Fruit fly (Drosophila melanogaster) whole organism, embryonic: Measurements from ENCODE around the gene RhoGAP93B.
A peak's percentile ranks its signal among the peaks of the same experiment; 100 is the strongest.

Source experiments
- Abd-B ChIP-seq: fragments of 200-800 bp; sonication (Bioruptor generic); optimal IDR thresholded peaks from 2 replicates; lab custom pipeline; 2018; ENCODE audit warnings: missing biosample characterization, mild to moderate bottlenecking, missing genetic modification characterization, moderate library complexity
- CG10321 ChIP-seq: fragments of 200-800 bp; sonication (Bioruptor generic); IDR thresholded peaks from 2 replicates; pipeline ENCODE4 v1.3.6; 2022; ENCODE audit warnings: missing biosample characterization, missing genetic modification characterization
- CG10462 ChIP-seq: fragments of 200-800 bp; sonication (Bioruptor generic); optimal IDR thresholded peaks from 2 replicates; lab custom pipeline; 2016; ENCODE audit warnings: missing biosample characterization, missing genetic modification characterization
- CG11723 ChIP-seq: fragments of 200-800 bp; sonication (Bioruptor generic); optimal IDR thresholded peaks from 2 replicates; lab custom pipeline; 2017; ENCODE audit warnings: missing biosample characterization, mild to moderate bottlenecking, missing genetic modification characterization
- CG12219 ChIP-seq: fragments of 200-800 bp; sonication (Bioruptor generic); optimal IDR thresholded peaks from 3 replicates; lab custom pipeline; 2018; ENCODE audit warnings: missing biosample characterization, mild to moderate bottlenecking, missing genetic modification characterization
- CG12236 ChIP-seq: fragments of 200-800 bp; sonication (Bioruptor generic); optimal IDR thresholded peaks from 2 replicates; lab custom pipeline; 2016; ENCODE audit warnings: missing biosample characterization, missing genetic modification characterization
- CG13624 ChIP-seq: fragments of 200-800 bp; sonication (Bioruptor generic); optimal IDR thresholded peaks from 2 replicates; lab custom pipeline; 2016; ENCODE audit warnings: missing biosample characterization, missing genetic modification characterization
- CG14710 ChIP-seq: fragments of 200-800 bp; sonication (Bioruptor generic); optimal IDR thresholded peaks from 3 replicates; lab custom pipeline; 2019; ENCODE audit warnings: missing biosample characterization, mild to moderate bottlenecking, missing genetic modification characterization, moderate library complexity
- CG1602 ChIP-seq: fragments of 200-800 bp; sonication (Bioruptor generic); optimal IDR thresholded peaks from 3 replicates; lab custom pipeline; 2016; ENCODE audit warnings: missing biosample characterization, missing genetic modification characterization
- CG1603 ChIP-seq: fragments of 200-800 bp; sonication (Bioruptor generic); optimal IDR thresholded peaks from 2 replicates; lab custom pipeline; 2019; ENCODE audit warnings: missing biosample characterization, mild to moderate bottlenecking, missing genetic modification characterization, moderate library complexity
- CG16815 ChIP-seq: fragments of 200-800 bp; sonication (Bioruptor generic); optimal IDR thresholded peaks from 3 replicates; lab custom pipeline; 2017; ENCODE audit warnings: missing biosample characterization, mild to moderate bottlenecking, missing genetic modification characterization
- CG17361 ChIP-seq: fragments of 200-800 bp; sonication (Bioruptor generic); IDR thresholded peaks from 3 replicates; pipeline ENCODE4 v1.3.6; 2022; ENCODE audit warnings: missing biosample characterization, missing genetic modification characterization
- CG17568 ChIP-seq: fragments of 200-800 bp; sonication (Bioruptor generic); optimal IDR thresholded peaks from 2 replicates; lab custom pipeline; 2018; ENCODE audit warnings: missing biosample characterization, mild to moderate bottlenecking, missing genetic modification characterization, moderate library complexity
- CG18476 ChIP-seq: fragments of 200-800 bp; sonication (Bioruptor generic); optimal IDR thresholded peaks from 2 replicates; lab custom pipeline; 2016; ENCODE audit warnings: missing biosample characterization, mild to moderate bottlenecking, missing genetic modification characterization
- CG18619 ChIP-seq: fragments of 200-800 bp; sonication (Bioruptor generic); optimal IDR thresholded peaks from 3 replicates; lab custom pipeline; 2017; ENCODE audit warnings: missing biosample characterization, mild to moderate bottlenecking, missing genetic modification characterization
- CG30020 ChIP-seq: fragments of 200-800 bp; optimal IDR thresholded peaks from 2 replicates; lab custom pipeline; 2019; ENCODE audit warnings: missing biosample characterization, mild to moderate bottlenecking, missing genetic modification characterization, moderate library complexity
- CG4854 ChIP-seq: fragments of 200-800 bp; sonication (Bioruptor generic); optimal IDR thresholded peaks from 2 replicates; lab custom pipeline; 2016; ENCODE audit warnings: missing biosample characterization, missing genetic modification characterization, inconsistent platforms
- CG5180 ChIP-seq: fragments of 200-800 bp; sonication (Bioruptor generic); optimal IDR thresholded peaks from 3 replicates; lab custom pipeline; 2017; ENCODE audit warnings: missing biosample characterization, missing genetic modification characterization, mild to moderate bottlenecking, moderate library complexity, missing genetic modification reagents
- CG9437 ChIP-seq: fragments of 200-800 bp; sonication (Bioruptor generic); optimal IDR thresholded peaks from 2 replicates; lab custom pipeline; 2018; ENCODE audit warnings: missing biosample characterization, mild to moderate bottlenecking, missing genetic modification characterization
- Dad ChIP-seq: fragments of 200-800 bp; sonication (Bioruptor generic); optimal IDR thresholded peaks from 3 replicates; lab custom pipeline; 2016; ENCODE audit warnings: missing biosample characterization, missing genetic modification characterization
- Doc3 ChIP-seq: fragments of 200-800 bp; sonication (Bioruptor generic); IDR thresholded peaks from 3 replicates; pipeline ENCODE4 v1.3.6; 2022; ENCODE audit warnings: missing biosample characterization, missing genetic modification characterization; ENCODE audit not compliant: partially characterized antibody
- Dp ChIP-seq: fragments of 200-800 bp; sonication (Bioruptor generic); optimal IDR thresholded peaks from 2 replicates; lab custom pipeline; 2018; ENCODE audit warnings: missing biosample characterization, mild to moderate bottlenecking, missing genetic modification characterization, moderate library complexity
- HLH54F ChIP-seq: fragments of 200-800 bp; sonication (Bioruptor generic); optimal IDR thresholded peaks from 3 replicates; lab custom pipeline; 2016; ENCODE audit warnings: missing biosample characterization, missing genetic modification characterization
- Lhr ChIP-seq: fragments of 200-800 bp; sonication (Bioruptor generic); optimal IDR thresholded peaks from 3 replicates; lab custom pipeline; 2017; ENCODE audit warnings: mild to moderate bottlenecking, missing biosample characterization, missing genetic modification reagents, missing genetic modification characterization
- Max ChIP-seq: fragments of 200-800 bp; sonication (Bioruptor generic); optimal IDR thresholded peaks from 2 replicates; lab custom pipeline; 2016; ENCODE audit warnings: missing biosample characterization, mild to moderate bottlenecking, missing genetic modification characterization
- Meics ChIP-seq: fragments of 200-800 bp; sonication (Bioruptor generic); optimal IDR thresholded peaks from 2 replicates; lab custom pipeline; 2017; ENCODE audit warnings: missing biosample characterization, mild to moderate bottlenecking, missing genetic modification characterization
- NC2α ChIP-seq: fragments of 200-800 bp; sonication (Bioruptor generic); optimal IDR thresholded peaks from 2 replicates; lab custom pipeline; 2016; ENCODE audit warnings: missing biosample characterization, missing genetic modification characterization
- Oaz ChIP-seq: fragments of 200-800 bp; sonication (Bioruptor generic); IDR thresholded peaks from 2 replicates; pipeline ENCODE4 v1.3.6; 2022; ENCODE audit warnings: missing biosample characterization, missing genetic modification characterization
- az2 ChIP-seq: fragments of 200-800 bp; sonication (Bioruptor generic); optimal IDR thresholded peaks from 3 replicates; lab custom pipeline; 2016; ENCODE audit warnings: missing biosample characterization, missing genetic modification characterization
- btn ChIP-seq: fragments of 200-800 bp; sonication (Bioruptor generic); optimal IDR thresholded peaks from 2 replicates; lab custom pipeline; 2016; ENCODE audit warnings: missing biosample characterization, missing genetic modification characterization
- crc ChIP-seq: fragments of 200-800 bp; sonication (Bioruptor generic); optimal IDR thresholded peaks from 2 replicates; lab custom pipeline; 2016; ENCODE audit warnings: missing biosample characterization, missing genetic modification characterization
- dysf ChIP-seq: fragments of 200-800 bp; sonication (Bioruptor generic); IDR thresholded peaks from 3 replicates; pipeline ENCODE4 v1.3.6; 2022; ENCODE audit warnings: missing biosample characterization, missing genetic modification characterization
- emc ChIP-seq: fragments of 200-800 bp; sonication (Bioruptor generic); optimal IDR thresholded peaks from 2 replicates; lab custom pipeline; 2016; ENCODE audit warnings: missing biosample characterization, missing genetic modification characterization
- eve ChIP-seq, 2 experiments: fragments of >200 bp; optimal IDR thresholded peaks; 2 replicates each; lab custom pipeline; 2017; ENCODE audit warnings: missing biosample characterization in 2 of 2, missing genetic modification characterization in 2 of 2
- gcm2 ChIP-seq: fragments of 200-800 bp; sonication (Bioruptor generic); optimal IDR thresholded peaks from 2 replicates; lab custom pipeline; 2016; ENCODE audit warnings: missing biosample characterization, missing genetic modification characterization
- grn ChIP-seq: fragments of 200-800 bp; sonication (Bioruptor generic); optimal IDR thresholded peaks from 3 replicates; lab custom pipeline; 2017; ENCODE audit warnings: missing biosample characterization, missing genetic modification characterization
- inv ChIP-seq: fragments of 200-800 bp; sonication (Bioruptor generic); IDR thresholded peaks from 2 replicates; pipeline ENCODE4 v1.3.6; 2022; ENCODE audit warnings: missing biosample characterization, missing genetic modification characterization; ENCODE audit not compliant: partially characterized antibody
- pb ChIP-seq: fragments of 200-800 bp; sonication (Bioruptor generic); optimal IDR thresholded peaks from 3 replicates; lab custom pipeline; 2016; ENCODE audit warnings: missing biosample characterization, missing genetic modification characterization
- prd ChIP-seq, 3 experiments: fragments of >200 bp in 2 of 3; fragments of 200-800 bp in 1 of 3; sonication (Bioruptor generic) in 1 of 3; optimal IDR thresholded peaks in 2 of 3; IDR thresholded peaks in 1 of 3; 2 replicates in 2 of 3; 3 replicates in 1 of 3; pipeline versions ENCODE4 v1.3.6 to Lab custom; 2017 to 2022; ENCODE audit warnings: missing biosample characterization in 1 of 3, missing genetic modification characterization in 1 of 3
- run ChIP-seq: fragments of 200-800 bp; sonication (Bioruptor generic); optimal IDR thresholded peaks from 3 replicates; lab custom pipeline; 2018; ENCODE audit warnings: missing biosample characterization, mild to moderate bottlenecking, missing genetic modification characterization
- salm ChIP-seq: fragments of 200-800 bp; sonication (Bioruptor generic); optimal IDR thresholded peaks from 2 replicates; lab custom pipeline; 2018; ENCODE audit warnings: missing biosample characterization, mild to moderate bottlenecking, missing genetic modification characterization
- sens ChIP-seq: fragments of 200-800 bp; sonication (Bioruptor generic); peaks from one replicate; lab custom pipeline; 2016; ENCODE audit warnings: missing biosample characterization, missing genetic modification characterization
- sens-2 ChIP-seq: fragments of 200-800 bp; sonication (Bioruptor generic); IDR thresholded peaks from 2 replicates; pipeline ENCODE4 v1.3.6; 2022; ENCODE audit warnings: missing biosample characterization, missing genetic modification characterization
- sima ChIP-seq: fragments of 200-800 bp; sonication (Bioruptor generic); optimal IDR thresholded peaks from 2 replicates; lab custom pipeline; 2016; ENCODE audit warnings: missing biosample characterization, missing genetic modification characterization
- so ChIP-seq: fragments of 200-800 bp; sonication (Bioruptor generic); IDR thresholded peaks from 3 replicates; pipeline ENCODE4 v1.3.6; 2022; ENCODE audit warnings: missing biosample characterization, missing genetic modification characterization
- stc ChIP-seq: fragments of 200-800 bp; sonication (Bioruptor generic); IDR thresholded peaks from 2 replicates; pipeline ENCODE4 v1.3.6; 2022; ENCODE audit warnings: missing biosample characterization, missing genetic modification characterization
- stwl ChIP-seq: fragments of 200-800 bp; sonication (Bioruptor generic); optimal IDR thresholded peaks from 3 replicates; lab custom pipeline; 2018; ENCODE audit warnings: missing biosample characterization, mild to moderate bottlenecking, missing genetic modification characterization, moderate library complexity
- toy ChIP-seq: fragments of 200-800 bp; sonication (Bioruptor generic); IDR thresholded peaks from 2 replicates; pipeline ENCODE4 v1.3.6; 2022; ENCODE audit warnings: missing biosample characterization, missing genetic modification characterization
- trh ChIP-seq: fragments of 200-800 bp; sonication (Bioruptor generic); optimal IDR thresholded peaks from 2 replicates; lab custom pipeline; 2016; ENCODE audit warnings: missing biosample characterization, missing genetic modification characterization
- ttk ChIP-seq: fragments of 200-800 bp; sonication (Bioruptor generic); IDR thresholded peaks from 2 replicates; pipeline ENCODE4 v2.1.2; 2022; ENCODE audit warnings: missing biosample characterization, missing genetic modification characterization

RhoGAP93B gene

dm6 chr3R:21111964-21112740 lies 14.5 kb upstream of the RhoGAP93B start (continued):
- TF ChIP-seq CG13624 (GFP tag; lab: Kevin White, UChicago) = peak; percentile 45
- no peak; the same call in 2 of the 3 replicates for TF ChIP-seq Doc3 (GFP tag; lab: Robert Waterston, UW)
- no peak for TF ChIP-seq sens-2 (GFP tag; lab: Robert Waterston, UW)
- TF ChIP-seq trh (GFP tag; lab: Kevin White, UChicago) = no peak
- no peak for TF ChIP-seq eve (GFP tag; optimal IDR thresholded peaks at IDR 0.05; lab: Kevin White, UChicago)
- TF ChIP-seq sima (GFP tag; lab: Kevin White, UChicago) = no peak
- TF ChIP-seq CG30020 (tag; lab: Kevin White, UChicago) = no peak
- TF ChIP-seq run (tag; lab: Kevin White, UChicago) = peak; percentile 39
- peak; percentile 51; the same call in 1 of the 3 replicates for TF ChIP-seq so (GFP tag; lab: Robert Waterston, UW)
- TF ChIP-seq CG17568 (GFP tag; lab: Kevin White, UChicago) = peak; percentile 44
- TF ChIP-seq CG10462 = peak; percentile 9
- TF ChIP-seq stc (GFP tag; lab: Robert Waterston, UW) = no peak
- TF ChIP-seq NC2α (GFP tag; lab: Kevin White, UChicago) = no peak
- no peak for TF ChIP-seq CG9437
- TF ChIP-seq CG5180 (GFP tag; lab: Kevin White, UChicago) = peak; percentile 27
- peak; percentile 38 for TF ChIP-seq salm (tag; lab: Kevin White, UChicago)
- TF ChIP-seq CG1602 (GFP tag; lab: Kevin White, UChicago) = peak; percentile 28
- no peak for TF ChIP-seq Lhr (GFP tag; lab: Kevin White, UChicago)
- no peak for TF ChIP-seq Dad (GFP tag; lab: Kevin White, UChicago)
- no peak for TF ChIP-seq emc
- TF ChIP-seq CG11723 (GFP tag; lab: Kevin White, UChicago) = peak; percentile 23
- TF ChIP-seq CG12236 (GFP tag; lab: Kevin White, UChicago) = no peak
- TF ChIP-seq dysf (GFP tag; lab: Robert Waterston, UW) = peak; percentile 60; the same call in 2 of the 3 replicates
- TF ChIP-seq Oaz = no peak
- TF ChIP-seq HLH54F (GFP tag; lab: Kevin White, UChicago) = no peak
- TF ChIP-seq gcm2 = no peak
- TF ChIP-seq az2 (GFP tag; lab: Kevin White, UChicago) = peak; percentile 34
- TF ChIP-seq CG10321 (GFP tag; lab: Robert Waterston, UW) = no peak
- TF ChIP-seq Max (GFP tag; lab: Kevin White, UChicago) = no peak
- TF ChIP-seq btn (GFP tag; lab: Kevin White, UChicago) = peak; percentile 7
- no peak for TF ChIP-seq CG1603 (tag; lab: Kevin White, UChicago)
- TF ChIP-seq CG18619 = no peak
- no peak for TF ChIP-seq stwl (tag; lab: Kevin White, UChicago)
- TF ChIP-seq CG12219 (GFP tag; lab: Kevin White, UChicago) = peak; percentile 58
- TF ChIP-seq Meics (GFP tag; lab: Kevin White, UChicago) = peak; percentile 63
- TF ChIP-seq CG18476 (GFP tag; lab: Kevin White, UChicago) = no peak
- TF ChIP-seq grn (GFP tag; lab: Kevin White, UChicago) = no peak
- TF ChIP-seq ttk (GFP tag; lab: Robert Waterston, UW) = 0 out of 2 replicates have a peak, but pooled peaks have one; percentile 10
- TF ChIP-seq CG4854 (GFP tag; lab: Kevin White, UChicago) = no peak
- no peak for TF ChIP-seq CG16815
- TF ChIP-seq Abd-B (GFP tag; lab: Kevin White, UChicago) = peak; percentile 39
- no peak for TF ChIP-seq crc
- TF ChIP-seq prd (optimal IDR thresholded peaks at IDR 0.05; lab: Kevin White, UChicago) = no peak
- TF ChIP-seq prd (GFP tag; IDR thresholded peaks at IDR 0.05; lab: Robert Waterston, UW) = peak; percentile 32; the same call in 1 of the 3 replicates
- TF ChIP-seq Dp (GFP tag; lab: Kevin White, UChicago) = no peak
- no peak for TF ChIP-seq inv (GFP tag; lab: Robert Waterston, UW)
- TF ChIP-seq sens (GFP tag; lab: Kevin White, UChicago) = peak; percentile 87
- no peak for TF ChIP-seq toy (GFP tag; lab: Robert Waterston, UW)
- no peak for TF ChIP-seq pb
- TF ChIP-seq CG17361 (GFP tag; lab: Robert Waterston, UW) = no peak
- TF ChIP-seq CG14710 (tag; lab: Kevin White, UChicago) = no peak
